Worm (Caenorhabditis elegans): ENCODE measurements around the gene C39E9.12.

Gene C39E9.12

DNA sequence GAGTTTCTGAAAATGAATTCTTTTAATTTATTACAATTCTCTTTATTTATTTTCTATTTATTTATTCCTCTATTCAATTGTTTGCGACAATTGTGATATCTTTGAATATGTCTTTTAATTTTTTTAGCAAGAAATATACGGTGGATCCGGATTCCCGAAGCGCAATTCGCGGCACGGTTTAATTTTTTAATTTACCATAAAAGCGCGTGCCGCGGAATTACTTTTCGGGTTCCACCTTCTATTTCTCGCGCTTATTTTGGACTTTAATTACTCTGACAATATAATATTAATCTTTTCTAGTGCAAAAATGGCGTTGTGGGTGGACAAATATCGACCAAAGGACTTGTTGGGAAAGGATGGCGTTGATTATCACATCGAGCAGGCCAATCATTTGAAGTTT is 1.7 kb downstream of the C39E9.12 start, which contains the start of gene rfc-3:
TSS of gene rfc-3 (plus strand) at position 301 of the 400 bp plus-strand sequence.
- TF ChIP-seq him-1 (tag; optimal IDR thresholded peaks at IDR 0.05) (no peak), dao-5 (tag; optimal IDR thresholded peaks at IDR 0.05) (no peak), W03F9.2 (tag; optimal IDR thresholded peaks at IDR 0.05) (no peak)

DNA sequence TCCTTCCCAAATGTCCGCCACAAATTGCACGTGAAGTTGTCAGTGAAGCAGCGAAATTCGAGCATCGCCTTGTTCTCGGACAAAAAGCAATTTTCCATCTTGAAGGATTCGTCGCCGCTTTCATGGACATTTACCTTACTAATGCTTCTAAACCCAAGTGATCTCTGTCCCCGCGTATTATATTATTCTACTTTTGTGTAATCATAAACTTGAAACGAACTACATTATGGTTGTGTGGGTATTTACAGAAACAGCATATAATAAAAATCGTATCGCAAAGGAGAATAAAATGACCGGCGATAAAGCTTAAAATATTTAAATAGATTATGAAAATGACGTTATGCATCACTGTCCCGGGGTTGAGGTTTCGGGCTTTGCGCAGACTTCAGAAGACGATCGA is 3.0 kb downstream of the C39E9.12 start:
- TF ChIP-seq W03F9.2 (tag; optimal IDR thresholded peaks at IDR 0.05) (no peak), him-1 (tag; optimal IDR thresholded peaks at IDR 0.05) (no peak), dao-5 (tag; optimal IDR thresholded peaks at IDR 0.05) (no peak)

DNA sequence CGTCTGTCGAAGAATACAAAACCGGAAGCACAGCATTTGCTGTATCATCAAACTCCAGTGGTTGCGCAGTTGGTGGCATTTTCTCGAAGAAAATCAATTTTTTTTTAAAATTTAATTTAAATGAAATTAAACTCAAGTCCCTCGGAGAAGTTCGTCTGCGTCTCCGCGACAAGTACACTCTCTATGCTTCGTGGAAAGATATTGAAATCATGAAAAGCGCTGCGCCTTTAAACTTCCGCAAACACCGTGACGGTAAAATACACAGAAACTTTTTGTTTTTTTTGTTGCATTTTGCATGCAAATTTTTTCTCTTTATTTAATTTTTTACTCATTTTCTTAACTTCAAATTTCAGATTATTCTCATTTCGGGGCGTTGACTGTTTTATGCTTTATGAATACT is 4.8 kb downstream of the C39E9.12 start, which contains the start of the genes dli-1, tin-9.2 and exos-4.1:
TSS of gene dli-1 (minus strand) at position 141 of the 400 bp plus-strand sequence.
TSS of gene tin-9.2 (plus strand) at position 344 of the 400 bp plus-strand sequence.
TSS of gene exos-4.1 (plus strand) at position 348 of the 400 bp plus-strand sequence.
- TF ChIP-seq W03F9.2 (tag; optimal IDR thresholded peaks at IDR 0.05) (peak; percentile 86), him-1 (tag; optimal IDR thresholded peaks at IDR 0.05) (no peak)

DNA sequence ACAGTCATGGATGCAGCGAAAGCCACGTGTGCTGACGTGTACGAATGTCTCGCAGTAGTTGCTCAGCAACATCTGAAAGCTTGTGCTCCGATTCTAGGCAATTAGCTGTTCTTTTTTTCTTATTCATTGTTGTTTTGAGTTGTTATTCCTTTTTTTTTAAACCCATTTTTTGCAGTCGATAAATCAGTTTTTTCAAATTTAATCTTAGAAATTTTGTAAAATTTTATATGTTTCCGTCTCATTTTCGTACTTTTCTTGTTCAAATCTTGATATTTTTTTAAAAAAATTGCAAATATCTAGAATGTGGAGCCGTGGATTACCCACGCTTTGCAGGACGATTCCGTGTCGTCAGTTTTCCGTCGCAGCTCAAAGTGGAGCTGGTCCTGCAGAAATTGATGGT is 6.6 kb downstream of the C39E9.12 start, which contains the start of gene fask-1:
TSS of gene fask-1 (plus strand) at position 301 of the 400 bp plus-strand sequence.
- TF ChIP-seq him-1 (tag; optimal IDR thresholded peaks at IDR 0.05) (no peak), W03F9.2 (tag; optimal IDR thresholded peaks at IDR 0.05) (no peak), dao-5 (tag; optimal IDR thresholded peaks at IDR 0.05) (no peak)

DNA sequence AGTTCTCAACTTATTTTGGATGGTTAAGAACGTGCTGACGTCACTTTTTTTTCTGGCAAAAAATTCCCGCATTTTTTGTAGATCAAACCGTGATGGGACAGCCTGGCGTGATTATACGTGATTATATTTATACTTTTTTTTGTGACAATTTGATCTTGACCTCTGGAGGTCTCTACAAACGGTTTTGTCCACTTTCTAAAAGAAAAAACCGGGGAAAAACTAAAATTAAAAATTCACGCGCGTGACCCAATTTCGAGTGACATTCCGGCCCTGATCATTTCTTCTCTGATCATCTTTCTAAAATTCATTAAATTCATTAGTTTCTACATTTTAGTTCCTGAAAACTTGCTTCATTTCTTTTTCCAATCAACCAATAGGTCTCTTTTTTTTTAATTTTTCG is 11.1 kb downstream of the C39E9.12 start, which contains the start of gene rde-11:
TSS of gene rde-11 (plus strand) at position 301 of the 400 bp plus-strand sequence.
- no peak for TF ChIP-seq dao-5 (tag; optimal IDR thresholded peaks at IDR 0.05)
- no peak for TF ChIP-seq W03F9.2 (tag; optimal IDR thresholded peaks at IDR 0.05)
- no peak for TF ChIP-seq him-1 (tag; optimal IDR thresholded peaks at IDR 0.05)

DNA sequence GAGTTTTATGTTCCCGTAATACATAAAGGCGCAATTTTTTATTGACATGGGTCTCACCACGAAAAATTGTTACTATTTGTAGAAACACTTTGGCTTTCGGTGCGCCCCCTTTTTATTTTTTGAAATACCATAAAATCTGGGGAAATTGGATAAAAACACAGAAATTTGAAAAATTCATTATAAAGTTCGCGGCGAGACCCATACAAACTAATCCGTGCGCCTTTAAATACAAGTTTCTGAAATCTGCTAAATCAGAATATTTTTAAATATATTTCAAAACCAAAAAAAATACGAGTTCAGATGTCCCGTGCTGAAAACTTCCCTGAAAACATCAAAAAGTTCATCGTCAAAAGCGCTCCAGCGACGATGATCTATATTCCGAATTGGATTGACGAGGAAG is 13.6 kb downstream of the C39E9.12 start, which contains the start of gene B0564.2:
TSS of gene B0564.2 (plus strand) at position 301 of the 400 bp plus-strand sequence.
- TF ChIP-seq W03F9.2 (tag; optimal IDR thresholded peaks at IDR 0.05) (no peak), him-1 (tag; optimal IDR thresholded peaks at IDR 0.05) (no peak), dao-5 (tag; optimal IDR thresholded peaks at IDR 0.05) (no peak)

DNA sequence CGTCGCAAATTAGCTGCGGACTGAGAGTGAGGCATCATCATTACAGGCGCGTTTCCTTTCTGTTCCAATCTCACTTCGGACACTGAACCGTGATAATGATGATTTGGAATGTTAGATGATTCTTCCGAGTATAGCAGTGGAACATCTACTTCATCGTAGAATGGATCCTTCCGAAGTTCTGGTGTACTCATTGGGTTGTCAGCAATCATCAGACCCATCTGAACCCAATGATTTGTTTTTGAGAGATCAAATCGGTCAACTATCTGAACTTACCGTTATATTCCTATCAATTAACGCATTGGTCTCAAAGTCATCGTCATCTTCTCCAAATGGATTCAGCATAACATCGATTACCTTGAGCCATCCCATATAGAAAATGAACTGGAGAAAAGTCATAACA is 14.6 kb downstream of the C39E9.12 start:
- TF ChIP-seq W03F9.2 (tag; optimal IDR thresholded peaks at IDR 0.05) (no peak), him-1 (tag; optimal IDR thresholded peaks at IDR 0.05) (no peak), dao-5 (tag; optimal IDR thresholded peaks at IDR 0.05) (no peak)

DNA sequence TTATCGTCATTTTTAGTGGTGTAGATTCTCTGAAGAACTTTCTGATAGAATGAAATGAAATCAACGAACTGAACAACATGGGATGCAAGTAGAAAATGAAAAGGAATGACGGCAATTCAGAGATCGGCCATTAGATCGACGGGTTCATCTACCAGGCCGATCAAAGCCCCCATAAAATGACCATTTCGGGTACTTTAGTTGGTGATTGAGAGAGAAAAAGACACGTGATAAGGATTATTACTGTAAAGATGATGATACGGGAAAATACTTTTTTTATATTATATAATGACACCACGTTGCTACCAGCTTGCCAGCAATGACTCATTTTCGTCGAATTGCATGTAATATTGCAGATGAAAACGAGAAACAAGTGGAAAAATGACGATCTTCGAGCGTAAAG is 15.9 kb downstream of the C39E9.12 start, which contains the start of gene best-1:
TSS of gene best-1 (minus strand) at position 29 of the 400 bp plus-strand sequence.
- TF ChIP-seq W03F9.2 (tag; optimal IDR thresholded peaks at IDR 0.05) = no peak
- TF ChIP-seq him-1 (tag; optimal IDR thresholded peaks at IDR 0.05) = no peak
- TF ChIP-seq dao-5 (tag; optimal IDR thresholded peaks at IDR 0.05) = no peak

DNA sequence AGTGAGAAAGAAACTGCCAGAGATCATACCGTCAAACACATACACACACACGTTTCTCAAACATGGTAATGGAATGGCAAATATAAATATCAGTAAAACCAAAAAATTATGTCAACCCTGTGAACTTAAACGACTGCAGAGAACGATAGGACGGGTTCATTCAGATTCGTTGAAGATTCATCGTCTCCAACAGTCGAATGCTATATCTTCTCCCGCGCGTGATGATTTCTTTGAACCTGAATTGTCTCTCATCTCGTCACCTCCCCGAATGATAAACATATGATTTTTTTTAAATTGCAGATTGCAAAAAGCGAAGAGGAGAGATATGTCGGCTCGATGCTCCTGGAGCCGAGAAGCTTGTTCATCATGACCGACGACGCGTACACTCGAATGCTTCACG is 17.1 kb downstream of the C39E9.12 start:
- TF ChIP-seq dao-5 (tag; optimal IDR thresholded peaks at IDR 0.05) (no peak), him-1 (tag; optimal IDR thresholded peaks at IDR 0.05) (no peak), W03F9.2 (tag; optimal IDR thresholded peaks at IDR 0.05) (no peak)

DNA sequence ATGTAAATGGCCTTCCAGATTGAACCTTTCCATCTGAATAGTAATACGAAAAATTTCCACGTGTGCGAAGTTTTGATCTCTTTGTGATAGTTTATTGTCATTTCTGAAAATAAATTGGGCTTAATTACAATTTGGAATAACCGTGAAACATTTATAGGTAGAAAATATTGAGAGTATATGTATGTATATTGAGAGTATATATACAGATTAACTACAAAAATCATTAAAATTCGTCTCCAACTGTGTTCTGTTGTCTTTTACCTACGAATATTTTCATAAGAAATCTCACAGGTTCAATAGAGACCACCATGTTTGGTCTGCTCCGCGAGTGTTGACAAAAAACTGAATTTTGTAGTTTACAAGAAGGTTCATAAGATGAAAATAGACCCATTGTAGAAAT is 19.2 kb downstream of the C39E9.12 start, which contains the start of gene best-2:
TSS of gene best-2 (minus strand) at position 101 of the 400 bp plus-strand sequence.
- TF ChIP-seq dao-5 (tag; optimal IDR thresholded peaks at IDR 0.05) = no peak
- no peak for TF ChIP-seq him-1 (tag; optimal IDR thresholded peaks at IDR 0.05)
- no peak for TF ChIP-seq W03F9.2 (tag; optimal IDR thresholded peaks at IDR 0.05)

DNA sequence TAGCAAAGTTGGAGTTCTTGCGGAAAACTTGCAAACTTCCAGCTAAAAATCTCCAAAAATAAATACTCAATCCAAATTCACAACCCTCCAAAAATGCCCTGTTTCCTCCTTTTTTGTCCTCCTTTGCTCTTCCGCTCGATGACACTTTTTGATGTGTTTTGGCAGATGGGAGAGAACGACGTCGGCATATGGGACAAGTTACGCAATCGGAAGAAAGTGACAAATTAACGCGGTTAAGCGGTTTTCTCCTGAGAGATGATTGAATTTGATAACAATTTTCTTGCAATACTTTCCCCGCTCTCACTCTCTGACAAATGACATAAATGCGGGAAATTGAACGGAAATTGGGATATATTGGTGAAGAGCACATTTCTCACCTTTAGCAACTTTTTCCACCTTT is 22.9 kb downstream of the C39E9.12 start:
- TF ChIP-seq W03F9.2 (tag; optimal IDR thresholded peaks at IDR 0.05) (no peak), him-1 (tag; optimal IDR thresholded peaks at IDR 0.05) (no peak), dao-5 (tag; optimal IDR thresholded peaks at IDR 0.05) (no peak)

DNA sequence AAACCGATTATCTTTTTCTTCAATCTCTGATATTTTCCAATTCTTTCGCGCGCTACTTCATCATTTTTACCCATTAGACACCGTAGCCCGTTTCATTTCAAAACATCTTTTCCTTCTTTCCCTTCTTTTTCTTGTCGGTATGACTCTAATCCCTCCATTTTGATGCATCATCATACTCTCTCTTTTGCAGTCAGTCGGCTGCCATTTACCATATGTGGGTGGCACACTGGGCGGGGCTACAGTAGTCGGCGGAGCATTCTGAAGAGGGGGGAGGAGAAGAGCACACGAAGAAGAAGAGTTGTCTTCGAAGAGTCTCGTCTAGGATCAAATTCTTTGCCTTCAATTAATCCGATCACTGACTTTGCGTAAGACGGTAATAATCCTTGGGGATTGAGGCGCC is 25.0 kb downstream of the C39E9.12 start, which contains the start of gene unc-30:
TSS of gene unc-30 (plus strand) at position 184 of the 400 bp plus-strand sequence.
- TF ChIP-seq dao-5 (tag; optimal IDR thresholded peaks at IDR 0.05) (no peak), W03F9.2 (tag; optimal IDR thresholded peaks at IDR 0.05) (no peak), him-1 (tag; optimal IDR thresholded peaks at IDR 0.05) (no peak)

DNA sequence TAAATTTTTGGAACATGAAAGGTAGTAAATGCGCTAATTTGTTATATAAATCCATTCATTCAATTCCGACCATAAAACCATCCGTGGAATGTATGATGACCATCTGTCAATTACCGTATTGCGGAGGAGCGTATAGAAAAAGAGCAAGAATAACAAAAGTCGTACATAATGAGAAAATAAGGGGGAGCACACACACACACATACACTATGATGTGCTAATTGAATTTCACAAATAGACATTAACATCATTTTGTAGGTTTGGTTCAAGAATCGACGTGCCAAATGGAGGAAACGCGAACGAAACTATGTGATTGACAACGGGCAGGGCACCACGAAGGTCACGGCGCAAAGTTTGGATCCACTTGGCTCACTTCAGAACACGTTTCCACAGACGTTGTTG is 27.6 kb downstream of the C39E9.12 start:
- no peak for TF ChIP-seq W03F9.2 (tag; optimal IDR thresholded peaks at IDR 0.05)
- TF ChIP-seq him-1 (tag; optimal IDR thresholded peaks at IDR 0.05) = no peak
- TF ChIP-seq dao-5 (tag; optimal IDR thresholded peaks at IDR 0.05) = no peak

DNA sequence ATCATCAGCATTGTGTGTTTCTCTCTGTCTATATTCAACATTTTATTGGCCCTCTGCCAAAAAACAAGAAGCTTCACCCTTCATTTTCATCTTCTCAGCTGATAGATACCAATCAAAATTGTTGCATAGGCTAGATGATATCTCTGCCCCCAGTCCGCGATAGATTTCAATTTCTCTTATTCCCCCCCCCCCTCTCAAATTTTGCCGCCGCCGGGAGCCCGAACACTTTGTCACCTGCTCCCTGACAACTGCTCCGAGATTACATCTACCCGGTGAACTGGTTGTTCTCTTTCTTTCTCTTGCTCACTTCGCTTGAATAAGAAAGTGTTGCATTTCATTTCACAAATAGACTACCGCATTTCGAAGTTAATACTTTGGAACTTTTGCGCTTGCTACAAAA is 32.2 kb downstream of the C39E9.12 start:
- no peak for TF ChIP-seq dao-5 (tag; optimal IDR thresholded peaks at IDR 0.05)
- no peak for TF ChIP-seq him-1 (tag; optimal IDR thresholded peaks at IDR 0.05)
- TF ChIP-seq W03F9.2 (tag; optimal IDR thresholded peaks at IDR 0.05) = no peak

DNA sequence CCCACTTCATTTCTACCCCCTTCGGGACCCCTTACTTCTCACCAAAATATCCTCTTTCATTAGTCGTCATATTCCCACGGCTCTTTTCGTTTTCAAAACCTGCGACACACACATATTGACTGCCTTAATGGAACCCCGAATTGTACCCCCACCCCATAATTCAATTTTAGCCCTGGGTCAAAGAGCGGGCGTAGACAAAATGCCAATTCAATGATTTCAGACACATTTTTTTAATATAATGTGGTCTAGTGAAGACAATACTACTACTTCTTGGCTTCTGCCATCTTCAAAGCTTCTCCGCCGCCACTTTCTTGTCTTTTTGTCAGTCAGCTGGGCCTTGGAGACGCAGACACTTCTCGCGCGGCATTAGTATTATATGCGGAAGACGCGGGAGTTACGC is 33.9 kb downstream of the C39E9.12 start:
- TF ChIP-seq him-1 (tag; optimal IDR thresholded peaks at IDR 0.05) (no peak), dao-5 (tag; optimal IDR thresholded peaks at IDR 0.05) (no peak), W03F9.2 (tag; optimal IDR thresholded peaks at IDR 0.05) (no peak)

All from whole organism, L4/young adult.